Fruit fly (Drosophila melanogaster) whole organism, embryonic: ENCODE measurements around the gene wfs1.

Experiments used
- Abd-B ChIP-seq: fragments of 200-800 bp; sonication (Bioruptor generic); optimal IDR thresholded peaks from 2 replicates; lab custom pipeline; 2018; ENCODE audit warnings: missing biosample characterization, mild to moderate bottlenecking, missing genetic modification characterization, moderate library complexity
- Asciz ChIP-seq: fragments of 200-800 bp; sonication (Bioruptor generic); optimal IDR thresholded peaks from 2 replicates; lab custom pipeline; 2017; ENCODE audit warnings: missing biosample characterization, mild to moderate bottlenecking, missing genetic modification characterization, missing genetic modification reagents
- B-H1 ChIP-seq: fragments of 200-800 bp; sonication (Bioruptor generic); IDR thresholded peaks from 3 replicates; pipeline ENCODE4 v1.3.6; 2022; ENCODE audit warnings: missing biosample characterization, missing genetic modification characterization
- CG10274 ChIP-seq: fragments of 200-800 bp; sonication (Bioruptor generic); optimal IDR thresholded peaks from 3 replicates; lab custom pipeline; 2017; ENCODE audit warnings: missing biosample characterization, mild to moderate bottlenecking, missing genetic modification characterization
- CG10366 ChIP-seq: fragments of 200-800 bp; sonication (Bioruptor generic); IDR thresholded peaks from 2 replicates; pipeline ENCODE4 v1.3.6; 2022; ENCODE audit warnings: missing biosample characterization, missing genetic modification characterization
- CG10431 ChIP-seq: fragments of 200-800 bp; sonication (Bioruptor generic); optimal IDR thresholded peaks from 3 replicates; lab custom pipeline; 2018; ENCODE audit warnings: missing biosample characterization, mild to moderate bottlenecking, missing genetic modification characterization
- CG10654 ChIP-seq: fragments of 200-800 bp; sonication (Bioruptor generic); optimal IDR thresholded peaks from 2 replicates; lab custom pipeline; 2016; ENCODE audit warnings: missing biosample characterization, missing genetic modification characterization
- CG11093 ChIP-seq: fragments of 200-800 bp; sonication (Bioruptor generic); IDR thresholded peaks from 3 replicates; pipeline ENCODE4 v1.3.6; 2022; ENCODE audit warnings: missing biosample characterization, missing genetic modification characterization
- CG11723 ChIP-seq: fragments of 200-800 bp; sonication (Bioruptor generic); optimal IDR thresholded peaks from 2 replicates; lab custom pipeline; 2017; ENCODE audit warnings: missing biosample characterization, mild to moderate bottlenecking, missing genetic modification characterization
- CG13296 ChIP-seq: fragments of 200-800 bp; sonication (Bioruptor generic); optimal IDR thresholded peaks from 3 replicates; lab custom pipeline; 2018; ENCODE audit warnings: missing biosample characterization, mild to moderate bottlenecking, missing genetic modification characterization
- CG13775 ChIP-seq: fragments of 200-800 bp; sonication (Bioruptor generic); optimal IDR thresholded peaks from 3 replicates; lab custom pipeline; 2017; ENCODE audit warnings: missing biosample characterization, mild to moderate bottlenecking, missing genetic modification characterization
- CG13894 ChIP-seq: fragments of 200-800 bp; sonication (Bioruptor generic); optimal IDR thresholded peaks from 3 replicates; lab custom pipeline; 2018; ENCODE audit warnings: missing biosample characterization, mild to moderate bottlenecking, missing genetic modification characterization, moderate library complexity
- CG14050 ChIP-seq: fragments of 200-800 bp; sonication (Bioruptor generic); IDR thresholded peaks from 3 replicates; pipeline ENCODE4 v1.3.6; 2022; ENCODE audit warnings: missing biosample characterization, missing genetic modification characterization
- CG15514 ChIP-seq: fragments of 200-800 bp; sonication (Bioruptor generic); optimal IDR thresholded peaks from 3 replicates; lab custom pipeline; 2017; ENCODE audit warnings: missing biosample characterization, missing genetic modification characterization, mild to moderate bottlenecking, moderate library complexity, missing genetic modification reagents
- CG15601 ChIP-seq: fragments of 200-800 bp; sonication (Bioruptor generic); optimal IDR thresholded peaks from 3 replicates; lab custom pipeline; 2019; ENCODE audit warnings: missing biosample characterization, mild to moderate bottlenecking, missing genetic modification characterization, moderate library complexity
- CG16815 ChIP-seq: fragments of 200-800 bp; sonication (Bioruptor generic); optimal IDR thresholded peaks from 3 replicates; lab custom pipeline; 2017; ENCODE audit warnings: missing biosample characterization, mild to moderate bottlenecking, missing genetic modification characterization
- CG18262 ChIP-seq: fragments of 200-800 bp; optimal IDR thresholded peaks from 3 replicates; lab custom pipeline; 2019; ENCODE audit warnings: missing biosample characterization, mild to moderate bottlenecking, missing genetic modification characterization, moderate library complexity
- CG1832 ChIP-seq: fragments of 200-800 bp; sonication (Bioruptor generic); optimal IDR thresholded peaks from 2 replicates; lab custom pipeline; 2017; ENCODE audit warnings: missing biosample characterization, mild to moderate bottlenecking, missing genetic modification characterization, inconsistent platforms
- CG2116 ChIP-seq: fragments of 200-800 bp; sonication (Bioruptor generic); optimal IDR thresholded peaks from 3 replicates; lab custom pipeline; 2018; ENCODE audit warnings: missing biosample characterization, mild to moderate bottlenecking, missing genetic modification characterization
- CG30403 ChIP-seq: fragments of 200-800 bp; sonication (Bioruptor generic); optimal IDR thresholded peaks from 3 replicates; lab custom pipeline; 2016; ENCODE audit warnings: missing biosample characterization, missing genetic modification characterization
- CG3065 ChIP-seq: fragments of 200-800 bp; sonication (Bioruptor generic); optimal IDR thresholded peaks from 2 replicates; lab custom pipeline; 2016; ENCODE audit warnings: missing biosample characterization, missing genetic modification characterization
- CG34422 ChIP-seq: fragments of 200-800 bp; sonication (Bioruptor generic); IDR thresholded peaks from 3 replicates; pipeline ENCODE4 v1.3.6; 2022; ENCODE audit warnings: missing biosample characterization, missing genetic modification characterization
- CG3847 ChIP-seq: fragments of 200-800 bp; sonication (Bioruptor generic); IDR thresholded peaks from 2 replicates; pipeline ENCODE4 v1.3.6; 2022; ENCODE audit warnings: missing biosample characterization, missing genetic modification characterization
- CG43689 ChIP-seq: fragments of 200-800 bp; sonication (Bioruptor generic); IDR thresholded peaks from 2 replicates; pipeline ENCODE4 v1.3.6; 2022; ENCODE audit warnings: missing biosample characterization, missing genetic modification characterization
- CG7928 ChIP-seq: fragments of 200-800 bp; sonication (Bioruptor generic); optimal IDR thresholded peaks from 2 replicates; lab custom pipeline; 2017; ENCODE audit warnings: missing biosample characterization, mild to moderate bottlenecking, missing genetic modification characterization
- CG8924 ChIP-seq: fragments of 200-800 bp; optimal IDR thresholded peaks from 3 replicates; lab custom pipeline; 2019; ENCODE audit warnings: missing biosample characterization, mild to moderate bottlenecking, missing genetic modification characterization, moderate library complexity
- CG9727 ChIP-seq: fragments of 200-800 bp; sonication (Bioruptor generic); optimal IDR thresholded peaks from 3 replicates; lab custom pipeline; 2017; ENCODE audit warnings: missing biosample characterization, mild to moderate bottlenecking, missing genetic modification characterization
- Dbx ChIP-seq: fragments of 200-800 bp; sonication (Bioruptor generic); IDR thresholded peaks from 3 replicates; pipeline ENCODE4 v1.3.6; 2022; ENCODE audit warnings: missing biosample characterization, missing genetic modification characterization
- Dfd ChIP-seq, 2 experiments: fragments of >200 bp; optimal IDR thresholded peaks; 2 replicates each; lab custom pipeline; 2017; ENCODE audit warnings: missing biosample characterization in 2 of 2, missing genetic modification characterization in 2 of 2
- Ets97D ChIP-seq: fragments of 200-800 bp; sonication (Bioruptor generic); optimal IDR thresholded peaks from 3 replicates; lab custom pipeline; 2016; ENCODE audit warnings: missing biosample characterization, missing genetic modification characterization
- Fer1 ChIP-seq: fragments of 200-800 bp; sonication (Bioruptor generic); optimal IDR thresholded peaks from 2 replicates; lab custom pipeline; 2017; ENCODE audit warnings: missing biosample characterization, mild to moderate bottlenecking, missing genetic modification characterization
- Hey ChIP-seq: fragments of 200-800 bp; sonication (Bioruptor generic); optimal IDR thresholded peaks from 3 replicates; lab custom pipeline; 2018; ENCODE audit warnings: missing biosample characterization, mild to moderate bottlenecking, missing genetic modification characterization
- Hr3 ChIP-seq: fragments of 200-800 bp; sonication (Bioruptor generic); optimal IDR thresholded peaks from 3 replicates; lab custom pipeline; 2016; ENCODE audit warnings: missing biosample characterization, missing genetic modification characterization
- ara ChIP-seq: fragments of 200-800 bp; sonication (Bioruptor generic); IDR thresholded peaks from 2 replicates; pipeline ENCODE4 v1.3.6; 2022; ENCODE audit warnings: missing biosample characterization, missing genetic modification characterization
- ato ChIP-seq: fragments of 200-800 bp; sonication (Bioruptor generic); IDR thresholded peaks from 2 replicates; pipeline ENCODE4 v1.3.6; 2022; ENCODE audit warnings: missing biosample characterization, missing genetic modification characterization; ENCODE audit not compliant: partially characterized antibody
- chm ChIP-seq: fragments of 200-800 bp; sonication (Bioruptor generic); IDR thresholded peaks from 2 replicates; pipeline ENCODE4 v1.3.6; 2022; ENCODE audit warnings: missing biosample characterization, missing genetic modification characterization
- da ChIP-seq: fragments of 200-800 bp; sonication (Bioruptor generic); optimal IDR thresholded peaks from 2 replicates; lab custom pipeline; 2016; ENCODE audit warnings: missing biosample characterization, missing genetic modification characterization
- dimm ChIP-seq: fragments of 200-800 bp; sonication (Bioruptor generic); IDR thresholded peaks from 2 replicates; pipeline ENCODE4 v1.3.6; 2022; ENCODE audit warnings: missing biosample characterization, missing genetic modification characterization
- en ChIP-seq: fragments of 200-800 bp; sonication (Bioruptor generic); optimal IDR thresholded peaks from 2 replicates; lab custom pipeline; 2016; ENCODE audit warnings: missing biosample characterization, missing genetic modification characterization
- fd64A ChIP-seq: fragments of 200-800 bp; sonication (Bioruptor generic); optimal IDR thresholded peaks from 3 replicates; lab custom pipeline; 2018; ENCODE audit warnings: missing biosample characterization, mild to moderate bottlenecking, missing genetic modification characterization
- grau ChIP-seq: fragments of 200-800 bp; optimal IDR thresholded peaks from 3 replicates; lab custom pipeline; 2019; ENCODE audit warnings: missing biosample characterization, mild to moderate bottlenecking, missing genetic modification characterization, moderate library complexity
- inv ChIP-seq: fragments of 200-800 bp; sonication (Bioruptor generic); IDR thresholded peaks from 2 replicates; pipeline ENCODE4 v1.3.6; 2022; ENCODE audit warnings: missing biosample characterization, missing genetic modification characterization; ENCODE audit not compliant: partially characterized antibody
- nom ChIP-seq: fragments of 200-800 bp; sonication (Bioruptor generic); optimal IDR thresholded peaks from 2 replicates; lab custom pipeline; 2017; ENCODE audit warnings: missing biosample characterization, missing genetic modification characterization, mild to moderate bottlenecking, moderate library complexity, missing genetic modification reagents
- shn ChIP-seq: fragments of 200-800 bp; sonication (Bioruptor generic); optimal IDR thresholded peaks from 3 replicates; lab custom pipeline; 2016; ENCODE audit warnings: missing biosample characterization, missing genetic modification characterization
- sisA ChIP-seq: fragments of 200-800 bp; sonication (Bioruptor generic); IDR thresholded peaks from 2 replicates; pipeline ENCODE4 v1.3.6; 2022; ENCODE audit warnings: missing biosample characterization, missing genetic modification characterization
- slou ChIP-seq: fragments of 200-800 bp; sonication (Bioruptor generic); optimal IDR thresholded peaks from 3 replicates; lab custom pipeline; 2016; ENCODE audit warnings: missing biosample characterization, missing genetic modification characterization
- tap ChIP-seq: fragments of 200-800 bp; optimal IDR thresholded peaks from 3 replicates; lab custom pipeline; 2019; ENCODE audit warnings: missing biosample characterization, mild to moderate bottlenecking, missing genetic modification characterization, moderate library complexity
- vfl ChIP-seq: fragments of 200-800 bp; sonication (Bioruptor generic); optimal IDR thresholded peaks from 2 replicates; lab custom pipeline; 2016; ENCODE audit warnings: missing biosample characterization, missing genetic modification characterization
- zfh2 ChIP-seq: fragments of 200-800 bp; sonication (Bioruptor generic); optimal IDR thresholded peaks from 2 replicates; lab custom pipeline; 2016; ENCODE audit warnings: missing biosample characterization, missing genetic modification characterization

The wfs1 gene

DNA sequence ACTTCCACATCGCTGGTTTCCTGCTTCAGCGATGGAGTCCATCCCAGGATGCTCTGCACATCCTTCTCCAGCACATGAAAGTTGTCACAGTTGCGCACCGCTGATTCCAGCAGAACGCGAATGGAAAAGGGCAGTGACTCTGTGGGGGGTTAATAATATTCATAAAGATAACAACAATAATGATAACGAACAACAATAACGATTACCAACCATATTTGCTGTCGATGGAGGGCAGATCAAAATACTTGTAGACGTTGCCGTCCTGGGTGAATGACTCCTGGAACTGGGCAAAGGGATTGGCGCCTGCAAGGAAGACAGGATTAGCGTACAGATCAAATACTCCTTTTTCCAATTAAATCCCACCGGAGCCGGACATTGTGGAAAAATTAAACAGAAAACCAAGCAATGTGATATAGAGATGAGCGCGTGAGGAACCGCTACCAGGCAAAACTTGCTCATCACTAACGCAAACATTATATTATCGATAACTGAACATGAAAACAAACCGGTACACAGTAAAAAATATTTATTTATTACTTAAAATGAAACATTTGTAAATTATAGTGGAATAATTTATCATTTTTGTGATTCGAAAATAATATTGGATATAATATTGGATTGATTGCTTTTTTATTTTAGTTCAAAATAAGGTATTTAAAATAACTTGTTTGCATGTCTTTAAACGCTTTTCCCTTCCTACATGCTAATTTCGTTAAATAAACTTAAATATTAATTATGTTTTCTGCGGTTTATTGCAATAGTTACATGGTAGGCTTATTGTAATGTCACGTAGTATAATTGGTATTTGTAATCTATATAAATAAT is 34.2 kb upstream of the wfs1 start, which contains the start of gene Irp-1A (continued):
- TF ChIP-seq CG16815 (GFP tag; lab: Kevin White, UChicago) (peak; percentile 12), en (GFP tag; lab: Kevin White, UChicago) (no peak), CG15514 (GFP tag; lab: Kevin White, UChicago) (peak; percentile 78), nom (GFP tag; lab: Kevin White, UChicago) (peak; percentile 35), CG30403 (GFP tag; lab: Kevin White, UChicago) (peak; percentile 79), CG13894 (tag; lab: Kevin White, UChicago) (peak; percentile 81), Dbx (GFP tag; lab: Robert Waterston, UW) (peak; percentile 76; the same call in 2 of the 3 replicates), ara (GFP tag; lab: Robert Waterston, UW) (no peak; the same call in 1 of the 2 replicates), da (no peak), CG11723 (GFP tag; lab: Kevin White, UChicago) (no peak), Hr3 (peak; percentile 72), CG3847 (GFP tag; lab: Robert Waterston, UW) (peak; percentile 71), CG10274 (GFP tag; lab: Kevin White, UChicago) (no peak), dimm (GFP tag; lab: Robert Waterston, UW) (no peak), CG13775 (GFP tag; lab: Kevin White, UChicago) (peak; percentile 69), CG9727 (GFP tag; lab: Kevin White, UChicago) (peak; percentile 78), tap (peak; percentile 77), slou (GFP tag; lab: Kevin White, UChicago) (peak; percentile 54), inv (peak; percentile 72), CG8924 (tag; lab: Kevin White, UChicago) (peak; percentile 88), ato (GFP tag; lab: Robert Waterston, UW) (peak; percentile 41), CG10431 (GFP tag; lab: Kevin White, UChicago) (peak; percentile 7), Fer1 (peak; percentile 76), Hey (no peak), Dfd (GFP tag; optimal IDR thresholded peaks at IDR 0.05; lab: Kevin White, UChicago) (no peak), B-H1 (GFP tag; lab: Robert Waterston, UW) (peak; percentile 43; the same call in 1 of the 3 replicates), CG3065 (GFP tag; lab: Kevin White, UChicago) (peak; percentile 65), shn (GFP tag; lab: Kevin White, UChicago) (no peak), CG1832 (no peak), CG15601 (peak; percentile 70), Ets97D (GFP tag; lab: Kevin White, UChicago) (peak; percentile 52), CG11093 (no peak), CG43689 (GFP tag; lab: Robert Waterston, UW) (no peak), CG13296 (GFP tag; lab: Kevin White, UChicago) (peak; percentile 85), CG34422 (peak; percentile 86), chm (no peak), sisA (peak; percentile 24; the same call in 1 of the 2 replicates), vfl (GFP tag; lab: Kevin White, UChicago) (peak; percentile 23), Asciz (GFP tag; lab: Kevin White, UChicago) (no peak), Abd-B (GFP tag; lab: Kevin White, UChicago) (peak; percentile 37), CG2116 (peak; percentile 73), CG10366 (GFP tag; lab: Robert Waterston, UW) (peak; percentile 65), fd64A (GFP tag; lab: Kevin White, UChicago) (no peak), CG18262 (tag; lab: Kevin White, UChicago) (peak; percentile 85), grau (tag; lab: Kevin White, UChicago) (peak; percentile 85), zfh2 (peak; percentile 14), CG10654 (peak; percentile 49), CG7928 (GFP tag; lab: Kevin White, UChicago) (peak; percentile 12), CG14050 (GFP tag; lab: Robert Waterston, UW) (peak; percentile 36; the same call in 1 of the 3 replicates)
